Worm (Caenorhabditis elegans): ENCODE results near the gene C05C10.3.

DNA sequence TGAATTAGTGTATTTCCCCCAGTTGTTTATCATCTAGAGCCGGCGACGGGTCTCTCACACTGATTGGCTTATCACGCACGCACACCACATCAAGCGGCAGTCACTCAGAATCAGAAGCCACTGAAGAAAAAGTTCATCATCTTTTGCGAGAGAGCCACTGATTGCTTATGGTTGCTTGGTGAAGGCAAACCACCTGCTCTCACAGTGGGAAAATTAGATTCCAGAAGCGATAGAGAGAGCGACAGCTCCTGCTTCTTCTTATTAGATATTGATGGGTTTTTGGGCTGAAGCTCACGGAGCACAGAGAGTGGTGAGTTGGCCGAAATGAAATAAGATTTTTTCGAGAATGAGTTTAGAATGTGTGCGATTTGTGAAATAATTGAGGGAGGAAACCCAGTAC lies 19.4 kb upstream of the C05C10.3 start:
- no peak for TF ChIP-seq sptf-1 (tag; optimal IDR thresholded peaks at IDR 0.05)
- no peak for TF ChIP-seq lsy-2 (tag; optimal IDR thresholded peaks at IDR 0.05)
- TF ChIP-seq lin-32 (GFP tag; optimal IDR thresholded peaks at IDR 0.05): no peak
- TF ChIP-seq lin-13 (tag; optimal IDR thresholded peaks at IDR 0.05): no peak

Data from whole organism, mixed stage, embryonic.